Fruit fly (Drosophila melanogaster) whole organism, embryonic: ENCODE data around the gene CAH7.

ENCODE experiments used
- Asciz ChIP-seq: fragments of 200-800 bp; sonication (Bioruptor generic); optimal IDR thresholded peaks from 2 replicates; lab custom pipeline; 2017; ENCODE audit warnings: missing biosample characterization, mild to moderate bottlenecking, missing genetic modification characterization, missing genetic modification reagents
- B-H1 ChIP-seq: fragments of 200-800 bp; sonication (Bioruptor generic); IDR thresholded peaks from 3 replicates; pipeline ENCODE4 v1.3.6; 2022; ENCODE audit warnings: missing biosample characterization, missing genetic modification characterization
- B-H2 ChIP-seq: fragments of 200-800 bp; sonication (Bioruptor generic); optimal IDR thresholded peaks from 2 replicates; lab custom pipeline; 2018; ENCODE audit warnings: missing biosample characterization, mild to moderate bottlenecking, missing genetic modification characterization
- Blimp-1 ChIP-seq: fragments of 200-800 bp; sonication (Bioruptor generic); optimal IDR thresholded peaks from 3 replicates; lab custom pipeline; 2018; ENCODE audit warnings: missing biosample characterization, missing genetic modification characterization, mild to moderate bottlenecking, moderate library complexity, missing genetic modification reagents
- CG10431 ChIP-seq: fragments of 200-800 bp; sonication (Bioruptor generic); optimal IDR thresholded peaks from 3 replicates; lab custom pipeline; 2018; ENCODE audit warnings: missing biosample characterization, mild to moderate bottlenecking, missing genetic modification characterization
- CG10979 ChIP-seq: fragments of 200-800 bp; sonication (Bioruptor generic); optimal IDR thresholded peaks from 2 replicates; lab custom pipeline; 2018; ENCODE audit warnings: missing biosample characterization, mild to moderate bottlenecking, missing genetic modification characterization, moderate library complexity
- CG17328 ChIP-seq: fragments of 200-800 bp; sonication (Bioruptor generic); IDR thresholded peaks from 2 replicates; pipeline ENCODE4 v1.3.6; 2022; ENCODE audit warnings: missing biosample characterization, missing genetic modification characterization
- CG17359 ChIP-seq: fragments of 200-800 bp; sonication (Bioruptor generic); optimal IDR thresholded peaks from 3 replicates; lab custom pipeline; 2018; ENCODE audit warnings: missing biosample characterization, mild to moderate bottlenecking, missing genetic modification characterization, moderate library complexity
- CG17568 ChIP-seq: fragments of 200-800 bp; sonication (Bioruptor generic); optimal IDR thresholded peaks from 2 replicates; lab custom pipeline; 2018; ENCODE audit warnings: missing biosample characterization, mild to moderate bottlenecking, missing genetic modification characterization, moderate library complexity
- CG17802 ChIP-seq: fragments of 200-800 bp; sonication (Bioruptor generic); optimal IDR thresholded peaks from 2 replicates; lab custom pipeline; 2018; ENCODE audit warnings: missing biosample characterization, mild to moderate bottlenecking, missing genetic modification characterization, moderate library complexity
- CG17912 ChIP-seq: fragments of 200-800 bp; sonication (Bioruptor generic); optimal IDR thresholded peaks from 2 replicates; lab custom pipeline; 2018; ENCODE audit warnings: missing biosample characterization, mild to moderate bottlenecking, missing genetic modification characterization
- CG6654 ChIP-seq: fragments of 200-800 bp; sonication (Bioruptor generic); optimal IDR thresholded peaks from 2 replicates; lab custom pipeline; 2017; ENCODE audit warnings: missing biosample characterization, mild to moderate bottlenecking, missing genetic modification characterization
- CG6765 ChIP-seq: fragments of 200-800 bp; sonication (Bioruptor generic); optimal IDR thresholded peaks from 3 replicates; lab custom pipeline; 2017; ENCODE audit warnings: missing biosample characterization, mild to moderate bottlenecking, missing genetic modification characterization
- CG7963 ChIP-seq: fragments of 200-800 bp; sonication (Bioruptor generic); IDR thresholded peaks from 3 replicates; pipeline ENCODE4 v1.3.6; 2022; ENCODE audit warnings: missing biosample characterization, missing genetic modification characterization; ENCODE audit not compliant: partially characterized antibody
- Chrac-16 ChIP-seq: fragments of 200-800 bp; sonication (Bioruptor generic); optimal IDR thresholded peaks from 3 replicates; lab custom pipeline; 2016; ENCODE audit warnings: missing biosample characterization, missing genetic modification characterization
- Dad ChIP-seq: fragments of 200-800 bp; sonication (Bioruptor generic); optimal IDR thresholded peaks from 3 replicates; lab custom pipeline; 2016; ENCODE audit warnings: missing biosample characterization, missing genetic modification characterization
- Doc2 ChIP-seq: fragments of 200-800 bp; sonication (Bioruptor generic); IDR thresholded peaks from 2 replicates; pipeline ENCODE4 v1.3.6; 2022; ENCODE audit warnings: missing biosample characterization, missing genetic modification characterization
- Dref ChIP-seq: fragments of 200-800 bp; sonication (Bioruptor generic); IDR thresholded peaks from 2 replicates; pipeline ENCODE4 v1.3.6; 2022; ENCODE audit warnings: missing biosample characterization, missing genetic modification characterization
- Fer1 ChIP-seq: fragments of 200-800 bp; sonication (Bioruptor generic); optimal IDR thresholded peaks from 2 replicates; lab custom pipeline; 2017; ENCODE audit warnings: missing biosample characterization, mild to moderate bottlenecking, missing genetic modification characterization
- Gug ChIP-seq: fragments of 200-800 bp; sonication (Bioruptor generic); IDR thresholded peaks from 4 replicates; pipeline ENCODE4 v1.3.6; 2022; ENCODE audit warnings: missing biosample characterization, missing genetic modification characterization
- HLHmδ ChIP-seq: fragments of 200-800 bp; sonication (Bioruptor generic); optimal IDR thresholded peaks from 2 replicates; lab custom pipeline; 2018; ENCODE audit warnings: missing biosample characterization, mild to moderate bottlenecking, missing genetic modification characterization, moderate library complexity
- Hey ChIP-seq: fragments of 200-800 bp; sonication (Bioruptor generic); optimal IDR thresholded peaks from 3 replicates; lab custom pipeline; 2018; ENCODE audit warnings: missing biosample characterization, mild to moderate bottlenecking, missing genetic modification characterization
- HmgD ChIP-seq: fragments of 200-800 bp; sonication (Bioruptor generic); optimal IDR thresholded peaks from 3 replicates; lab custom pipeline; 2016; ENCODE audit warnings: missing biosample characterization, missing genetic modification characterization
- Jarid2 ChIP-seq: fragments of 200-800 bp; sonication (Bioruptor generic); optimal IDR thresholded peaks from 3 replicates; lab custom pipeline; 2017; ENCODE audit warnings: mild to moderate bottlenecking, missing biosample characterization, missing genetic modification reagents, missing genetic modification characterization
- Kr ChIP-seq: fragments of 200-800 bp; sonication (Bioruptor generic); optimal IDR thresholded peaks from 2 replicates; lab custom pipeline; 2017; ENCODE audit warnings: missing biosample characterization, mild to moderate bottlenecking, missing genetic modification characterization
- MTF-1 ChIP-seq: fragments of 200-800 bp; sonication (Bioruptor generic); optimal IDR thresholded peaks from 2 replicates; lab custom pipeline; 2018; ENCODE audit warnings: missing biosample characterization, mild to moderate bottlenecking, missing genetic modification characterization, borderline replicate concordance
- Med ChIP-seq: fragments of 200-800 bp; sonication (Bioruptor generic); peaks from one replicate; lab custom pipeline; 2016; ENCODE audit warnings: missing biosample characterization, missing genetic modification characterization, mild to moderate bottlenecking, inconsistent platforms, moderate library complexity
- Pdp1 ChIP-seq, 2 experiments: fragments of 200-800 bp; sonication (Bioruptor generic); optimal IDR thresholded peaks; 3 replicates each; lab custom pipeline; 2016; ENCODE audit warnings: missing biosample characterization in 2 of 2, missing genetic modification characterization in 2 of 2, mild to moderate bottlenecking in 1 of 2, moderate library complexity in 1 of 2
- Poxn ChIP-seq: fragments of 200-800 bp; sonication (Bioruptor generic); IDR thresholded peaks from 2 replicates; pipeline ENCODE4 v1.3.6; 2022; ENCODE audit warnings: missing biosample characterization, missing genetic modification characterization
- Ravus ChIP-seq: fragments of 200-800 bp; sonication (Bioruptor generic); IDR thresholded peaks from 2 replicates; pipeline ENCODE4 v1.3.6; 2022; ENCODE audit warnings: missing biosample characterization, missing genetic modification characterization
- Sin3A ChIP-seq: fragments of >200 bp; optimal IDR thresholded peaks from 2 replicates; lab custom pipeline; 2018
- fd64A ChIP-seq: fragments of 200-800 bp; sonication (Bioruptor generic); optimal IDR thresholded peaks from 3 replicates; lab custom pipeline; 2018; ENCODE audit warnings: missing biosample characterization, mild to moderate bottlenecking, missing genetic modification characterization
- gsb-n ChIP-seq: fragments of 200-800 bp; sonication (Bioruptor generic); optimal IDR thresholded peaks from 3 replicates; lab custom pipeline; 2018; ENCODE audit warnings: missing biosample characterization, mild to moderate bottlenecking, missing genetic modification characterization
- gt ChIP-seq: fragments of 200-800 bp; sonication (Bioruptor generic); IDR thresholded peaks from 2 replicates; pipeline ENCODE4 v1.3.6; 2022; ENCODE audit warnings: missing biosample characterization, missing genetic modification characterization
- inv ChIP-seq: fragments of 200-800 bp; sonication (Bioruptor generic); IDR thresholded peaks from 2 replicates; pipeline ENCODE4 v1.3.6; 2022; ENCODE audit warnings: missing biosample characterization, missing genetic modification characterization; ENCODE audit not compliant: partially characterized antibody
- mirr ChIP-seq: fragments of 200-800 bp; sonication (Bioruptor generic); optimal IDR thresholded peaks from 3 replicates; lab custom pipeline; 2018; ENCODE audit warnings: missing biosample characterization, mild to moderate bottlenecking, missing genetic modification characterization
- org-1 ChIP-seq: fragments of 200-800 bp; sonication (Bioruptor generic); optimal IDR thresholded peaks from 2 replicates; lab custom pipeline; 2017; ENCODE audit warnings: missing biosample characterization, missing genetic modification characterization
- p53 ChIP-seq: fragments of 200-800 bp; sonication (Bioruptor generic); optimal IDR thresholded peaks from 2 replicates; lab custom pipeline; 2016; ENCODE audit warnings: missing biosample characterization, missing genetic modification characterization
- pfk ChIP-seq: fragments of 200-800 bp; sonication (Bioruptor generic); optimal IDR thresholded peaks from 2 replicates; lab custom pipeline; 2018; ENCODE audit warnings: missing biosample characterization, mild to moderate bottlenecking, missing genetic modification characterization, moderate library complexity
- pnt ChIP-seq: fragments of 200-800 bp; sonication (Bioruptor generic); optimal IDR thresholded peaks from 3 replicates; lab custom pipeline; 2016; ENCODE audit warnings: missing biosample characterization, missing genetic modification characterization
- pros ChIP-seq: fragments of 200-800 bp; sonication (Bioruptor generic); optimal IDR thresholded peaks from 3 replicates; lab custom pipeline; 2019; ENCODE audit warnings: missing biosample characterization, mild to moderate bottlenecking, missing genetic modification characterization, moderate library complexity
- row ChIP-seq: fragments of 200-800 bp; sonication (Bioruptor generic); IDR thresholded peaks from 3 replicates; pipeline ENCODE4 v1.3.6; 2022; ENCODE audit warnings: missing biosample characterization, missing genetic modification characterization
- seq ChIP-seq: fragments of 200-800 bp; sonication (Bioruptor generic); IDR thresholded peaks from 2 replicates; pipeline ENCODE4 v1.3.6; 2022; ENCODE audit warnings: missing biosample characterization, missing genetic modification characterization
- sna ChIP-seq: fragments of 200-800 bp; sonication (Bioruptor generic); IDR thresholded peaks from 2 replicates; pipeline ENCODE4 v1.3.6; 2022; ENCODE audit warnings: missing biosample characterization, missing genetic modification characterization; ENCODE audit not compliant: partially characterized antibody
- sug ChIP-seq: fragments of 200-800 bp; optimal IDR thresholded peaks from 2 replicates; lab custom pipeline; 2019; ENCODE audit warnings: missing biosample characterization, mild to moderate bottlenecking, missing genetic modification characterization, moderate library complexity
- vnd ChIP-seq: fragments of 200-800 bp; sonication (Bioruptor generic); IDR thresholded peaks from 3 replicates; pipeline ENCODE4 v1.3.6; 2022; ENCODE audit warnings: missing biosample characterization, missing genetic modification characterization; ENCODE audit not compliant: partially characterized antibody

CAH7 gene

DNA sequence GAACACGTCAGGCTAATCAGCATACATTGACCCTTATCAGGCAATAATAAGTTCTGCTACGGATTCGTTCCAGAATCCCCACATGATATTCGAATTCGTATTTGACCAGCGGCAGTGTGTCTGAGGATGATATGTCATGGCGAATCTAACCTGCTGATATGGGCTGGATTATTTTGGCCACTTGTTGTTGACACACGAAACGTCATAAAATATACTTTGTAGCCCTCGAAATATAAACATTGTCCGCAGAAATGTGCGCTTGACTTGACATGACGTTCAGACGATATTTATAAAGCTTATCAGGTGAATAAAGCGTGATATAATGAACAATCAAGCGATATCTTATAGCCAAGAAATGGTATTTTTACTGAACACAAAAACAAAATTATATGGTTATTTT is 54.3 kb downstream of the CAH7 start (continued):
- TF ChIP-seq MTF-1 (GFP tag; lab: Kevin White, UChicago) (no peak), inv (GFP tag; lab: Robert Waterston, UW) (no peak), mirr (GFP tag; lab: Kevin White, UChicago) (peak; percentile 48), sug (peak; percentile 68)

DNA sequence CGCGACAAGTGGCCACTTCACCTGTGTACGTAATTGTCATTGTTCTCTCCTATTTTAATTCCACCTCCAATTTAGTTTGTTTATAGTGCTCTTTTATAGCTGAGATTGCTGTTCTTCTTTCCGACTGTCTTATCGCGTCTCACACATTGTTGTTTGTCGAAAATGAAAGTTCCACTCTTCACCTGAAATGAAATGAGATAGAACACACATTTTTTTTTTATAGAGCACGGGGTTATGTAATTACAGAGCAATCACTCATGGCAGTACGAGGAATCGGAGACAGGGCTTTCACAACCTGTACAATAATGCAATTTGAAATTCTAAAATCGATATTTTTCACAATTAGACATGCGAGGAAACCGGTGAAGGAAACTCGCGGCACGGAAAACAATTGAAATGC is 55.2 kb downstream of the CAH7 start:
- TF ChIP-seq sna (GFP tag; lab: Robert Waterston, UW) (no peak), fd64A (GFP tag; lab: Kevin White, UChicago) (no peak), org-1 (GFP tag; lab: Kevin White, UChicago) (no peak), CG17359 (tag; lab: Kevin White, UChicago) (no peak), Kr (GFP tag; lab: Kevin White, UChicago) (no peak), Ravus (GFP tag; lab: Robert Waterston, UW) (no peak), HLHmδ (GFP tag; lab: Kevin White, UChicago) (no peak), Poxn (no peak), p53 (GFP tag; lab: Kevin White, UChicago) (no peak), Fer1 (GFP tag; lab: Kevin White, UChicago) (no peak), CG17912 (GFP tag; lab: Kevin White, UChicago) (no peak), CG6765 (GFP tag; lab: Kevin White, UChicago) (no peak), Doc2 (GFP tag; lab: Robert Waterston, UW) (no peak), row (GFP tag; lab: Robert Waterston, UW) (no peak), CG10979 (tag; lab: Kevin White, UChicago) (no peak), vnd (no peak), pfk (peak; percentile 78), Hey (tag; lab: Kevin White, UChicago) (no peak), Gug (no peak), MTF-1 (GFP tag; lab: Kevin White, UChicago) (no peak), Jarid2 (GFP tag; lab: Kevin White, UChicago) (no peak), B-H1 (GFP tag; lab: Robert Waterston, UW) (no peak), pnt (GFP tag; lab: Kevin White, UChicago) (no peak), HmgD (no peak), CG6654 (GFP tag; lab: Kevin White, UChicago) (no peak), B-H2 (GFP tag; lab: Kevin White, UChicago) (peak; percentile 4), Dad (GFP tag; lab: Kevin White, UChicago) (no peak), Asciz (GFP tag; lab: Kevin White, UChicago) (no peak), gsb-n (no peak), Sin3A (no peak), Pdp1 (GFP tag; optimal IDR thresholded peaks at IDR 0.05; lab: Kevin White, UChicago) (peak in 1 of 2 experiments; percentile 71), gt (GFP tag; lab: Robert Waterston, UW) (no peak), CG7963 (no peak), seq (no peak), pros (GFP tag; lab: Kevin White, UChicago) (no peak), CG17802 (tag; lab: Kevin White, UChicago) (no peak), CG17568 (GFP tag; lab: Kevin White, UChicago) (no peak), CG17328 (0 out of 2 replicates have a peak, but pooled peaks have one; percentile 25), Med (peak; percentile 9), Chrac-16 (GFP tag; lab: Kevin White, UChicago) (no peak), Blimp-1 (GFP tag; lab: Kevin White, UChicago) (peak; percentile 36), Dref (GFP tag; lab: Robert Waterston, UW) (no peak), CG10431 (GFP tag; lab: Kevin White, UChicago) (no peak)
- TF ChIP-seq, all 482 proteins: peak for 6
